Worm (Caenorhabditis elegans): ENCODE results near the gene smvt-1.

DNA sequence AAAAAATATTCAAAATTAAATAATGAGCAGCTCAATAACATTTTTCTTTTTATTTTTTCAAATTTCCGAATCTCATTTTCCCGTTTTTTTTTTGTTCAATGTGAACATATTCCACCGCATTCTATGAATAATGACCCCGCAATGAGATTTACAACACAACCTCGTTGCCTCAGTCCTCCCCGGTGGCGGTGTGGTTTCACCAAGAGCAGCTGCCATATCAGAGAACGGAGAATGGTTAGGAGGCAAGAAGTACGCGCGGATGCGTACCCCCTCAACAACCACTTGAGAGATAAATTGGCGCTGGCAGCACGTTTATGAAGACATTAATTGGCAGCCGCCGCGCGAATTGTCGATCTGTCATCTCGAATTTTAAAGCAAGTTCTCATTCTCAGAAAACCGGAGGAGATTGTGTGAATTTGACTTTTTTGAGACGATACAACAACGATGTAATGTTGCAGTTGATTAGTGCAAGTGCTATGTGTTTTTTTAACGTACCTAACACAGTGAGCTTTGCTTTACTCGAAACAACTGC, 35.1 kb downstream of the smvt-1 start:
- TF ChIP-seq skn-1 (tag; optimal IDR thresholded peaks at IDR 0.05) (no peak), mep-1 (tag; optimal IDR thresholded peaks at IDR 0.05) (no peak), nhr-28 (tag; optimal IDR thresholded peaks at IDR 0.05) (no peak)

Data from whole organism, L1 larva.